Fruit fly (Drosophila melanogaster): ENCODE measurements around the gene CG13857.

The CG13857 gene

dm6 chr3R:22357942-22358341, 36.0 kb downstream of the CG13857 start:
- TF ChIP-seq cnc (optimal IDR thresholded peaks at IDR 0.05) (no peak), CG12768 (GFP tag; optimal IDR thresholded peaks at IDR 0.05) (no peak), CG14711 (tag; optimal IDR thresholded peaks at IDR 0.05) (no peak), CG1620 (GFP tag; optimal IDR thresholded peaks at IDR 0.05) (no peak), Hr96 (GFP tag; optimal IDR thresholded peaks at IDR 0.05) (no peak), CG7101 (tag; optimal IDR thresholded peaks at IDR 0.05) (no peak), kay (GFP tag; ENCODE audit: borderline replicate concordance) (no peak), CG33017 (tag; optimal IDR thresholded peaks at IDR 0.05) (no peak), Crg-1 (GFP tag; optimal IDR thresholded peaks at IDR 0.05) (no peak), cic (GFP tag; optimal IDR thresholded peaks at IDR 0.05) (no peak), ovo (GFP tag; optimal IDR thresholded peaks at IDR 0.05) (no peak)

- TF ChIP-seq toe (GFP tag; optimal IDR thresholded peaks at IDR 0.05) (no peak), Hr96 (GFP tag; optimal IDR thresholded peaks at IDR 0.05) (no peak), CG7101 (tag; optimal IDR thresholded peaks at IDR 0.05) (peak; percentile 13), tj (GFP tag; optimal IDR thresholded peaks at IDR 0.05) (no peak), pad (GFP tag; optimal IDR thresholded peaks at IDR 0.05) (peak; percentile 26), bab1 (GFP tag; optimal IDR thresholded peaks at IDR 0.05) (peak; percentile 46), Crg-1 (GFP tag; optimal IDR thresholded peaks at IDR 0.05) (peak; percentile 18), CG14711 (tag; optimal IDR thresholded peaks at IDR 0.05) (no peak), ovo (GFP tag; optimal IDR thresholded peaks at IDR 0.05) (no peak), kay (GFP tag; ENCODE audit: borderline replicate concordance) (no peak), CG11617 (GFP tag; optimal IDR thresholded peaks at IDR 0.05) (peak; percentile 21), CG5204 (GFP tag; optimal IDR thresholded peaks at IDR 0.05) (no peak), Mnt (GFP tag; optimal IDR thresholded peaks at IDR 0.05) (peak; percentile 36), CG12768 (GFP tag; optimal IDR thresholded peaks at IDR 0.05) (peak; percentile 47), cic (GFP tag; optimal IDR thresholded peaks at IDR 0.05) (peak; percentile 61), Clk (GFP tag; optimal IDR thresholded peaks at IDR 0.05) (peak; percentile 21), CG33017 (tag; optimal IDR thresholded peaks at IDR 0.05) (no peak), cnc (optimal IDR thresholded peaks at IDR 0.05) (no peak), CG1620 (GFP tag; optimal IDR thresholded peaks at IDR 0.05) (peak; percentile 58), CG7045 (GFP tag; optimal IDR thresholded peaks at IDR 0.05) (no peak)
Observed at dm6 chr3R:22356464-22357410, 37.2 kb downstream of the CG13857 start, which contains the start of gene Sar1. Sar1 (plus strand) TSS chr3R:22356685.

- TF ChIP-seq CG11617 (GFP tag; optimal IDR thresholded peaks at IDR 0.05) (no peak), CG5204 (GFP tag; optimal IDR thresholded peaks at IDR 0.05) (no peak), tj (GFP tag; optimal IDR thresholded peaks at IDR 0.05) (no peak), Mnt (GFP tag; optimal IDR thresholded peaks at IDR 0.05) (no peak), bab1 (GFP tag; optimal IDR thresholded peaks at IDR 0.05) (no peak), kay (GFP tag; ENCODE audit: borderline replicate concordance) (no peak), Clk (GFP tag; optimal IDR thresholded peaks at IDR 0.05) (no peak), Crg-1 (GFP tag; optimal IDR thresholded peaks at IDR 0.05) (no peak), cnc (optimal IDR thresholded peaks at IDR 0.05) (no peak), CG33017 (tag; optimal IDR thresholded peaks at IDR 0.05) (no peak), toe (GFP tag; optimal IDR thresholded peaks at IDR 0.05) (no peak), ovo (GFP tag; optimal IDR thresholded peaks at IDR 0.05) (no peak), CG12768 (GFP tag; optimal IDR thresholded peaks at IDR 0.05) (no peak), cic (GFP tag; optimal IDR thresholded peaks at IDR 0.05) (no peak), Hr96 (GFP tag; optimal IDR thresholded peaks at IDR 0.05) (no peak), CG7101 (tag; optimal IDR thresholded peaks at IDR 0.05) (no peak), pad (GFP tag; optimal IDR thresholded peaks at IDR 0.05) (no peak), CG14711 (tag; optimal IDR thresholded peaks at IDR 0.05) (no peak), CG7045 (GFP tag; optimal IDR thresholded peaks at IDR 0.05) (no peak)
Observed at dm6 chr3R:22351396-22351795, 42.5 kb downstream of the CG13857 start, which contains the start of gene rdhB. rdhB (plus strand) TSS chr3R:22351696.

- TF ChIP-seq cnc (optimal IDR thresholded peaks at IDR 0.05) (no peak), Clk (GFP tag; optimal IDR thresholded peaks at IDR 0.05) (no peak), CG12768 (GFP tag; optimal IDR thresholded peaks at IDR 0.05) (no peak), Crg-1 (GFP tag; optimal IDR thresholded peaks at IDR 0.05) (no peak), kay (GFP tag; ENCODE audit: borderline replicate concordance) (no peak), CG14711 (tag; optimal IDR thresholded peaks at IDR 0.05) (no peak), bab1 (GFP tag; optimal IDR thresholded peaks at IDR 0.05) (no peak), cic (GFP tag; optimal IDR thresholded peaks at IDR 0.05) (no peak), CG5204 (GFP tag; optimal IDR thresholded peaks at IDR 0.05) (no peak)
Observed at dm6 chr3R:22342708-22343107, 51.2 kb downstream of the CG13857 start.

Data from whole organism, adult.